Worm (Caenorhabditis elegans) whole organism, young adult: ENCODE measurements around the gene ZK1320.9.
A peak's percentile ranks its signal among the peaks of the same experiment; 100 is the strongest.

Experiments used
- F22D6.2 ChIP-seq: sonication (generic microtip); optimal IDR thresholded peaks from 2 replicates; lab custom pipeline; 2016; ENCODE audit warnings: mild to moderate bottlenecking, missing genetic modification characterization, missing compliant biosample characterization
- F33H1.4 ChIP-seq: fragments of 200-800 bp; sonication (Bioruptor generic); IDR thresholded peaks from 2 replicates; pipeline ENCODE4 v1.3.6; 2022; ENCODE audit warnings: missing genetic modification reagents, missing genetic modification characterization, missing compliant biosample characterization
- F37B4.10 ChIP-seq: fragments of 200-800 bp; sonication (Bioruptor generic); IDR thresholded peaks from 2 replicates; pipeline ENCODE4 v1.3.6; 2022; ENCODE audit warnings: missing genetic modification characterization, missing compliant biosample characterization
- F55B11.4 ChIP-seq: sonication (generic microtip); optimal IDR thresholded peaks from 2 replicates; lab custom pipeline; 2016; ENCODE audit warnings: missing compliant biosample characterization, missing genetic modification characterization, borderline replicate concordance; ENCODE audit not compliant: insufficient read depth
- T26A5.8 ChIP-seq: sonication (generic microtip); optimal IDR thresholded peaks from 2 replicates; lab custom pipeline; 2016; ENCODE audit warnings: missing genetic modification characterization, missing compliant biosample characterization
- aptf-2 ChIP-seq: fragments of 200-800 bp; sonication (Bioruptor generic); conservative IDR thresholded peaks from 2 replicates; pipeline ENCODE4 v1.3.6; 2022; ENCODE audit warnings: missing genetic modification reagents, missing genetic modification characterization, missing compliant biosample characterization
- atf-7 ChIP-seq: sonication (generic microtip); optimal IDR thresholded peaks from 2 replicates; lab custom pipeline; 2017; ENCODE audit warnings: mild to moderate bottlenecking, missing genetic modification characterization, missing compliant biosample characterization
- athp-1 ChIP-seq: sonication (generic microtip); optimal IDR thresholded peaks from 2 replicates; lab custom pipeline; 2017; ENCODE audit warnings: mild to moderate bottlenecking, missing genetic modification characterization, missing compliant biosample characterization
- attf-5 ChIP-seq: fragments of 200-800 bp; sonication (Bioruptor generic); optimal IDR thresholded peaks from 2 replicates; lab custom pipeline; 2018; ENCODE audit warnings: mild to moderate bottlenecking, missing genetic modification characterization, missing compliant biosample characterization
- bed-1 ChIP-seq: fragments of 200-800 bp; sonication (Bioruptor generic); IDR thresholded peaks from 2 replicates; pipeline ENCODE4 v1.3.6; 2022; ENCODE audit warnings: missing genetic modification reagents, missing genetic modification characterization, missing compliant biosample characterization
- ccch-3 ChIP-seq: fragments of 200-800 bp; sonication (Bioruptor generic); optimal IDR thresholded peaks from 2 replicates; lab custom pipeline; 2018; ENCODE audit warnings: mild to moderate bottlenecking, missing genetic modification characterization, missing compliant biosample characterization
- cebp-1 ChIP-seq, 2 experiments: fragments of 200-800 bp in 1 of 2; sonication (Bioruptor generic) in 1 of 2; sonication (generic microtip) in 1 of 2; IDR thresholded peaks in 1 of 2; optimal IDR thresholded peaks in 1 of 2; 2 replicates each; pipeline versions ENCODE4 v1.3.6 to Lab custom; 2017 to 2022; ENCODE audit warnings: missing compliant biosample characterization in 2 of 2, missing genetic modification characterization in 2 of 2, mild to moderate bottlenecking in 1 of 2, missing genetic modification reagents in 1 of 2, moderate library complexity in 1 of 2
- cebp-2 ChIP-seq: fragments of 200-800 bp; sonication (Bioruptor generic); IDR thresholded peaks from 2 replicates; pipeline ENCODE4 v1.3.6; 2022; ENCODE audit warnings: missing genetic modification characterization, missing compliant biosample characterization
- ceh-100 ChIP-seq: fragments of 200-800 bp; sonication (Bioruptor generic); IDR thresholded peaks from 2 replicates; pipeline ENCODE4 v1.3.6; 2022; ENCODE audit warnings: missing genetic modification reagents, missing genetic modification characterization, missing compliant biosample characterization
- ceh-27 ChIP-seq: fragments of 200-800 bp; sonication (Bioruptor generic); optimal IDR thresholded peaks from 2 replicates; lab custom pipeline; 2018; ENCODE audit warnings: mild to moderate bottlenecking, missing genetic modification characterization, moderate library complexity, missing compliant biosample characterization
- ceh-40 ChIP-seq: fragments of 200-800 bp; sonication (Bioruptor generic); IDR thresholded peaks from 2 replicates; pipeline ENCODE4 v1.3.6; 2022; ENCODE audit warnings: missing genetic modification characterization, missing compliant biosample characterization
- dpff-1 ChIP-seq: sonication (generic microtip); optimal IDR thresholded peaks from 2 replicates; lab custom pipeline; 2017; ENCODE audit warnings: mild to moderate bottlenecking, missing genetic modification characterization, missing compliant biosample characterization
- dpl-1 ChIP-seq: fragments of 150-350 bp; optimal IDR thresholded peaks from 2 replicates; lab custom pipeline; 2014; ENCODE audit warnings: missing biosample characterization, missing genetic modification reagents, missing genetic modification characterization
- egl-18 ChIP-seq: fragments of 200-800 bp; sonication (Bioruptor generic); IDR thresholded peaks from 2 replicates; pipeline ENCODE4 v1.3.6; 2022; ENCODE audit warnings: missing genetic modification reagents, missing genetic modification characterization, missing compliant biosample characterization
- him-1 ChIP-seq: sonication (generic microtip); optimal IDR thresholded peaks from 2 replicates; lab custom pipeline; 2016; ENCODE audit warnings: missing genotype, missing genetic modification reagents, missing genetic modification characterization, missing compliant biosample characterization
- hmg-20 ChIP-seq: fragments of 200-800 bp; sonication (Bioruptor generic); IDR thresholded peaks from 2 replicates; pipeline ENCODE4 v1.3.6; 2022; ENCODE audit warnings: missing genetic modification reagents, missing genetic modification characterization, missing compliant biosample characterization
- let-526 ChIP-seq: fragments of 200-800 bp; sonication (Bioruptor generic); IDR thresholded peaks from 2 replicates; pipeline ENCODE4 v1.3.6; 2022; ENCODE audit warnings: missing genetic modification reagents, missing genetic modification characterization, missing compliant biosample characterization
- lin-35 ChIP-seq, 3 experiments: fragments of 150-350 bp in 2 of 3; sonication (generic microtip) in 1 of 3; optimal IDR thresholded peaks; 2 replicates each; lab custom pipeline; 2014 to 2018; ENCODE audit warnings: missing biosample characterization in 3 of 3, missing genetic modification characterization in 3 of 3, missing genetic modification reagents in 3 of 3
- lin-40 ChIP-seq: sonication (generic microtip); optimal IDR thresholded peaks from 2 replicates; lab custom pipeline; 2016; ENCODE audit warnings: missing genetic modification characterization, mild to moderate bottlenecking, missing compliant biosample characterization, missing genotype, missing genetic modification reagents
- lin-54 ChIP-seq: fragments of 200-800 bp; sonication (Bioruptor generic); optimal IDR thresholded peaks from 2 replicates; lab custom pipeline; 2018; ENCODE audit warnings: mild to moderate bottlenecking, missing genetic modification characterization, missing compliant biosample characterization
- lsl-1 ChIP-seq: fragments of 200-800 bp; sonication (Bioruptor generic); optimal IDR thresholded peaks from 2 replicates; lab custom pipeline; 2018; ENCODE audit warnings: mild to moderate bottlenecking, missing genetic modification characterization, moderate library complexity, missing compliant biosample characterization
- madf-3 ChIP-seq: fragments of 200-800 bp; sonication (Bioruptor generic); IDR thresholded peaks from 2 replicates; pipeline ENCODE4 v1.3.6; 2022; ENCODE audit warnings: missing genetic modification reagents, missing genetic modification characterization, missing compliant biosample characterization
- madf-6 ChIP-seq: fragments of 200-800 bp; sonication (Bioruptor generic); IDR thresholded peaks from 2 replicates; pipeline ENCODE4 v1.3.6; 2022; ENCODE audit warnings: missing genetic modification reagents, missing genetic modification characterization, missing compliant biosample characterization
- madf-8 ChIP-seq: fragments of 200-800 bp; sonication (Bioruptor generic); conservative IDR thresholded peaks from 2 replicates; pipeline ENCODE4 v1.3.6; 2022; ENCODE audit warnings: missing genetic modification reagents, missing genetic modification characterization, missing compliant biosample characterization
- mel-28 ChIP-seq: sonication (generic microtip); optimal IDR thresholded peaks from 2 replicates; lab custom pipeline; 2016; ENCODE audit warnings: borderline replicate concordance, mild to moderate bottlenecking, missing genetic modification characterization, missing compliant biosample characterization
- mes-4 ChIP-seq: sonication (generic microtip); optimal IDR thresholded peaks from 2 replicates; lab custom pipeline; 2016; ENCODE audit warnings: missing genotype, missing genetic modification characterization, missing compliant biosample characterization
- mxl-1 ChIP-seq: sonication (generic microtip); optimal IDR thresholded peaks from 2 replicates; lab custom pipeline; 2016; ENCODE audit warnings: missing genetic modification characterization, missing compliant biosample characterization
- nfyb-1 ChIP-seq: fragments of 200-800 bp; sonication (Bioruptor generic); IDR thresholded peaks from 2 replicates; pipeline ENCODE4 v1.3.6; 2022; ENCODE audit warnings: missing genetic modification reagents, missing genetic modification characterization, missing compliant biosample characterization
- nhr-27 ChIP-seq: fragments of 200-800 bp; sonication (Bioruptor generic); optimal IDR thresholded peaks from 2 replicates; lab custom pipeline; 2018; ENCODE audit warnings: mild to moderate bottlenecking, missing genetic modification characterization, moderate library complexity, missing compliant biosample characterization
- rcor-1 ChIP-seq: fragments of 200-800 bp; sonication (Bioruptor generic); IDR thresholded peaks from 2 replicates; pipeline ENCODE4 v1.3.6; 2022; ENCODE audit warnings: missing genetic modification reagents, missing genetic modification characterization, missing compliant biosample characterization
- rpc-1 ChIP-seq, 2 experiments: fragments of 150-350 bp in 1 of 2; sonication (generic microtip) in 1 of 2; optimal IDR thresholded peaks; 2 replicates each; lab custom pipeline; 2014 to 2018; ENCODE audit warnings: missing biosample characterization in 1 of 2, missing genetic modification characterization in 1 of 2, missing genetic modification reagents in 1 of 2, missing genotype in 1 of 2
- snpc-1.3 ChIP-seq: sonication (generic microtip); optimal IDR thresholded peaks from 2 replicates; lab custom pipeline; 2017; ENCODE audit warnings: missing genetic modification characterization, mild to moderate bottlenecking, missing compliant biosample characterization, antibody characterized with exemption, moderate library complexity, missing genotype, missing genetic modification reagents; ENCODE audit not compliant: insufficient read depth
- snpc-3.4 ChIP-seq: sonication (generic microtip); optimal IDR thresholded peaks from 2 replicates; lab custom pipeline; 2017; ENCODE audit warnings: missing genetic modification characterization, mild to moderate bottlenecking, missing compliant biosample characterization, antibody characterized with exemption, moderate library complexity, missing genotype, missing genetic modification reagents
- somi-1 ChIP-seq: fragments of 200-800 bp; sonication (Bioruptor generic); optimal IDR thresholded peaks from 2 replicates; lab custom pipeline; 2018; ENCODE audit warnings: mild to moderate bottlenecking, missing genetic modification characterization, missing compliant biosample characterization
- unc-62 ChIP-seq: fragments of 150-350 bp; optimal IDR thresholded peaks from 2 replicates; lab custom pipeline; 2014; ENCODE audit warnings: missing biosample characterization, missing genetic modification reagents, missing genetic modification characterization
- xnd-1 ChIP-seq: sonication (generic microtip); optimal IDR thresholded peaks from 2 replicates; lab custom pipeline; 2016; ENCODE audit warnings: missing genotype, missing genetic modification reagents, missing genetic modification characterization, missing compliant biosample characterization
- ztf-18 ChIP-seq: sonication (generic microtip); optimal IDR thresholded peaks from 2 replicates; lab custom pipeline; 2016; ENCODE audit warnings: missing genotype, mild to moderate bottlenecking, missing genetic modification characterization, missing compliant biosample characterization
- ztf-22 ChIP-seq: fragments of 200-800 bp; sonication (Bioruptor generic); optimal IDR thresholded peaks from 2 replicates; lab custom pipeline; 2018; ENCODE audit warnings: mild to moderate bottlenecking, missing genetic modification characterization, moderate library complexity, missing compliant biosample characterization
- ztf-26 ChIP-seq: sonication (generic microtip); optimal IDR thresholded peaks from 2 replicates; lab custom pipeline; 2017; ENCODE audit warnings: missing genetic modification characterization, missing compliant biosample characterization
- ztf-28 ChIP-seq: fragments of 200-800 bp; sonication (Bioruptor generic); IDR thresholded peaks from 2 replicates; pipeline ENCODE4 v1.3.6; 2022; ENCODE audit warnings: missing genetic modification reagents, missing genetic modification characterization, missing compliant biosample characterization
- ztf-3 ChIP-seq: fragments of 200-800 bp; sonication (Bioruptor generic); optimal IDR thresholded peaks from 2 replicates; lab custom pipeline; 2018; ENCODE audit warnings: mild to moderate bottlenecking, missing genetic modification characterization, missing compliant biosample characterization
- ztf-6 ChIP-seq: fragments of 200-800 bp; sonication (Bioruptor generic); IDR thresholded peaks from 2 replicates; pipeline ENCODE4 v1.3.6; 2022; ENCODE audit warnings: missing genetic modification reagents, missing genetic modification characterization, missing compliant biosample characterization

Gene ZK1320.9

DNA sequence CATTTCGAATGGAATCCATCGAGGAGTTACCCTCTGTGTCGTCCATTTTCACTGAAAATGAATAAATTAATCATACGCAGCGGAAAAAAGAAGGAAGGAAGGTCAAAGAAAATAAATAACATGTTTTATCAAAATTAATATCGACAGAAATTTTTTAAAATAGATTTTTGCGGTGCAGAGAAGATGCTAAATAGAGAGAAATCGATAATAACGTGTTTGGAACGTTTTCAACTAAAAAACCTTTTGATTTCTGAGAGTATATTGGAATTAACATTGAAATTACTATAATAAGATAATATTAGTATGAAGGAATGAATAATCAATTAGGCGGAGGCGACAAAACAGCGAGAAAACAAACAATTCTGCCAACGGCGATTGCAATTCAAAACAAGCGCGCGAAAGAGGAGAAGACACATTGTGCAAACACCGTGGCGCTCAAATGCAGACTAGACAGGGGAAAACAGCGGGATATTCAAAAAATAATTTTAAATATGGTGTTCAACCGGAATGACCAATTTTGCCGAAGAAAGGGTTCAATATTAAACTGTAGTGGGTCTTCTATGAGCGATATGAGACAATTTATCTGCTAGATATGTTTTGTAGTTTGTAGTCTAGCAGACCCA is 30.0 kb upstream of the ZK1320.9 start, which contains the start of gene wee-1.3 (continued):
- TF ChIP-seq ztf-22 (no peak), madf-8 (GFP tag; lab: Robert Waterston, UW) (peak; percentile 49), athp-1 (tag; lab: Kevin White, UChicago) (peak; percentile 6), him-1 (no peak), dpl-1 (GFP tag; lab: Kevin White, UChicago) (peak; percentile 93), F22D6.2 (tag; lab: Kevin White, UChicago) (no peak), ztf-18 (tag; lab: Kevin White, UChicago) (no peak), bed-1 (GFP tag; lab: Robert Waterston, UW) (no peak), ceh-100 (GFP tag; lab: Robert Waterston, UW) (peak; percentile 22; the same call in 1 of the 2 replicates), ztf-28 (GFP tag; lab: Robert Waterston, UW) (no peak), ccch-3 (GFP tag; lab: Kevin White, UChicago) (no peak), nfyb-1 (GFP tag; lab: Robert Waterston, UW) (peak; percentile 44; the same call in 1 of the 2 replicates), xnd-1 (tag; lab: Kevin White, UChicago) (peak; percentile 19), madf-6 (GFP tag; lab: Robert Waterston, UW) (peak; percentile 78), F33H1.4 (GFP tag; lab: Robert Waterston, UW) (peak; percentile 54), rcor-1 (GFP tag; lab: Robert Waterston, UW) (no peak), mes-4 (no peak), ztf-6 (GFP tag; lab: Robert Waterston, UW) (no peak), cebp-1 (GFP tag; IDR thresholded peaks at IDR 0.05; lab: Robert Waterston, UW) (no peak), cebp-1 (tag; optimal IDR thresholded peaks at IDR 0.05; lab: Kevin White, UChicago) (peak; percentile 56), ztf-3 (no peak), rpc-1 (optimal IDR thresholded peaks at IDR 0.05; lab: Kevin White, UChicago) (no peak), rpc-1 (tag; optimal IDR thresholded peaks at IDR 0.05; lab: Kevin White, UChicago) (no peak), F37B4.10 (no peak), T26A5.8 (tag; lab: Kevin White, UChicago) (no peak), somi-1 (GFP tag; lab: Kevin White, UChicago) (no peak), lin-54 (GFP tag; lab: Kevin White, UChicago) (peak; percentile 98), egl-18 (GFP tag; lab: Robert Waterston, UW) (no peak), ceh-27 (GFP tag; lab: Kevin White, UChicago) (peak; percentile 48), lin-35 (GFP tag; optimal IDR thresholded peaks at IDR 0.05; lab: Kevin White, UChicago) (peak; percentile 20 to 95 (median 70)), aptf-2 (GFP tag; lab: Robert Waterston, UW) (no peak), cebp-2 (GFP tag; lab: Robert Waterston, UW) (no peak), lin-40 (tag; lab: Kevin White, UChicago) (peak; percentile 52), snpc-3.4 (tag; lab: Kevin White, UChicago) (no peak), snpc-1.3 (tag; lab: Kevin White, UChicago) (no peak), atf-7 (no peak), F55B11.4 (tag; lab: Kevin White, UChicago) (no peak), ztf-26 (no peak), ceh-40 (GFP tag; lab: Robert Waterston, UW) (no peak), nhr-27 (no peak), attf-5 (peak; percentile 68), let-526 (no peak), lsl-1 (GFP tag; lab: Kevin White, UChicago) (peak; percentile 50), mel-28 (tag; lab: Kevin White, UChicago) (no peak), madf-3 (no peak), mxl-1 (tag; lab: Kevin White, UChicago) (no peak), unc-62 (no peak), dpff-1 (tag; lab: Kevin White, UChicago) (no peak), hmg-20 (GFP tag; lab: Robert Waterston, UW) (no peak)
